Fruit fly (Drosophila melanogaster) whole organism, embryonic: ENCODE data around the gene Pex7.

Source experiments
- Atf-2 ChIP-seq: fragments of 200-800 bp; sonication (Bioruptor generic); optimal IDR thresholded peaks from 2 replicates; lab custom pipeline; 2016; ENCODE audit warnings: missing biosample characterization, missing genetic modification characterization
- Bteb2 ChIP-seq: fragments of 200-800 bp; sonication (Bioruptor generic); optimal IDR thresholded peaks from 2 replicates; lab custom pipeline; 2016; ENCODE audit warnings: missing biosample characterization, missing genetic modification characterization
- CG10979 ChIP-seq: fragments of 200-800 bp; sonication (Bioruptor generic); optimal IDR thresholded peaks from 2 replicates; lab custom pipeline; 2018; ENCODE audit warnings: missing biosample characterization, mild to moderate bottlenecking, missing genetic modification characterization, moderate library complexity
- CG11093 ChIP-seq: fragments of 200-800 bp; sonication (Bioruptor generic); IDR thresholded peaks from 3 replicates; pipeline ENCODE4 v1.3.6; 2022; ENCODE audit warnings: missing biosample characterization, missing genetic modification characterization
- CG11696 ChIP-seq: fragments of 200-800 bp; sonication (Bioruptor generic); IDR thresholded peaks from 2 replicates; pipeline ENCODE4 v1.3.6; 2022; ENCODE audit warnings: missing biosample characterization, missing genetic modification characterization
- CG12071 ChIP-seq: fragments of 200-800 bp; sonication (Bioruptor generic); optimal IDR thresholded peaks from 3 replicates; lab custom pipeline; 2018; ENCODE audit warnings: missing biosample characterization, mild to moderate bottlenecking, missing genetic modification characterization
- CG12155 ChIP-seq: fragments of 200-800 bp; sonication (Bioruptor generic); optimal IDR thresholded peaks from 3 replicates; lab custom pipeline; 2016; ENCODE audit warnings: missing biosample characterization, missing genetic modification characterization
- CG12299 ChIP-seq: fragments of 200-800 bp; sonication (Bioruptor generic); optimal IDR thresholded peaks from 2 replicates; lab custom pipeline; 2018; ENCODE audit warnings: missing biosample characterization, mild to moderate bottlenecking, missing genetic modification characterization
- CG12744 ChIP-seq: fragments of 200-800 bp; sonication (Bioruptor generic); optimal IDR thresholded peaks from 2 replicates; lab custom pipeline; 2016; ENCODE audit warnings: missing biosample characterization, missing genetic modification characterization
- CG32767 ChIP-seq: fragments of 200-800 bp; sonication (Bioruptor generic); IDR thresholded peaks from 2 replicates; pipeline ENCODE4 v1.3.6; 2022; ENCODE audit warnings: missing biosample characterization, missing genetic modification characterization
- CG4820 ChIP-seq: fragments of 200-800 bp; sonication (Bioruptor generic); optimal IDR thresholded peaks from 3 replicates; lab custom pipeline; 2016; ENCODE audit warnings: missing biosample characterization, missing genetic modification characterization
- CG6854 ChIP-seq: fragments of 200-800 bp; sonication (Bioruptor generic); optimal IDR thresholded peaks from 3 replicates; lab custom pipeline; 2017; ENCODE audit warnings: missing biosample characterization, mild to moderate bottlenecking, missing genetic modification characterization
- CG7928 ChIP-seq: fragments of 200-800 bp; sonication (Bioruptor generic); optimal IDR thresholded peaks from 2 replicates; lab custom pipeline; 2017; ENCODE audit warnings: missing biosample characterization, mild to moderate bottlenecking, missing genetic modification characterization
- CG9727 ChIP-seq: fragments of 200-800 bp; sonication (Bioruptor generic); optimal IDR thresholded peaks from 3 replicates; lab custom pipeline; 2017; ENCODE audit warnings: missing biosample characterization, mild to moderate bottlenecking, missing genetic modification characterization
- Chrac-16 ChIP-seq: fragments of 200-800 bp; sonication (Bioruptor generic); optimal IDR thresholded peaks from 3 replicates; lab custom pipeline; 2016; ENCODE audit warnings: missing biosample characterization, missing genetic modification characterization
- CkIIα-i1 ChIP-seq: fragments of 200-800 bp; sonication (Bioruptor generic); IDR thresholded peaks from 2 replicates; pipeline ENCODE4 v1.3.6; 2022; ENCODE audit warnings: missing biosample characterization, missing genetic modification characterization
- Dref ChIP-seq: fragments of 200-800 bp; sonication (Bioruptor generic); IDR thresholded peaks from 2 replicates; pipeline ENCODE4 v1.3.6; 2022; ENCODE audit warnings: missing biosample characterization, missing genetic modification characterization
- HLH4C ChIP-seq: fragments of 200-800 bp; sonication (Bioruptor generic); IDR thresholded peaks from 3 replicates; pipeline ENCODE4 v1.3.6; 2022; ENCODE audit warnings: missing biosample characterization, missing genetic modification characterization; ENCODE audit not compliant: partially characterized antibody
- HmgZ ChIP-seq: fragments of 200-800 bp; sonication (Bioruptor generic); optimal IDR thresholded peaks from 2 replicates; lab custom pipeline; 2018; ENCODE audit warnings: missing biosample characterization, mild to moderate bottlenecking, missing genetic modification characterization
- Hr39 ChIP-seq: fragments of >200 bp; optimal IDR thresholded peaks from 2 replicates; lab custom pipeline; 2017
- Nf-YA ChIP-seq: fragments of 200-800 bp; sonication (Bioruptor generic); IDR thresholded peaks from 2 replicates; pipeline ENCODE4 v1.3.6; 2022; ENCODE audit warnings: missing biosample characterization, missing genetic modification characterization
- Oli ChIP-seq: fragments of 200-800 bp; sonication (Bioruptor generic); optimal IDR thresholded peaks from 2 replicates; lab custom pipeline; 2018; ENCODE audit warnings: missing biosample characterization, mild to moderate bottlenecking, missing genetic modification characterization, moderate library complexity
- Pdp1 ChIP-seq, 2 experiments: fragments of 200-800 bp; sonication (Bioruptor generic); optimal IDR thresholded peaks; 3 replicates each; lab custom pipeline; 2016; ENCODE audit warnings: missing biosample characterization in 2 of 2, missing genetic modification characterization in 2 of 2, mild to moderate bottlenecking in 1 of 2, moderate library complexity in 1 of 2
- Scr ChIP-seq: fragments of 200-800 bp; sonication (Bioruptor generic); IDR thresholded peaks from 2 replicates; pipeline ENCODE4 v1.3.6; 2022; ENCODE audit warnings: missing biosample characterization, missing genetic modification characterization; ENCODE audit not compliant: partially characterized antibody
- Six4 ChIP-seq: fragments of 200-800 bp; sonication (Bioruptor generic); optimal IDR thresholded peaks from 2 replicates; lab custom pipeline; 2016; ENCODE audit warnings: missing biosample characterization, missing genetic modification characterization
- Sox100B ChIP-seq: fragments of 200-800 bp; sonication (Bioruptor generic); optimal IDR thresholded peaks from 3 replicates; lab custom pipeline; 2018; ENCODE audit warnings: missing biosample characterization, mild to moderate bottlenecking, missing genetic modification characterization
- Sox102F ChIP-seq: fragments of 200-800 bp; sonication (Bioruptor generic); optimal IDR thresholded peaks from 2 replicates; lab custom pipeline; 2018; ENCODE audit warnings: missing biosample characterization, mild to moderate bottlenecking, missing genetic modification characterization, moderate library complexity
- Sry-δ ChIP-seq: fragments of 200-800 bp; sonication (Bioruptor generic); optimal IDR thresholded peaks from 2 replicates; lab custom pipeline; 2016; ENCODE audit warnings: missing biosample characterization, missing genetic modification characterization
- aop ChIP-seq: fragments of 200-800 bp; sonication (Bioruptor generic); IDR thresholded peaks from 2 replicates; pipeline ENCODE4 v1.3.6; 2022; ENCODE audit warnings: missing biosample characterization, missing genetic modification characterization
- bsh ChIP-seq, 2 experiments: fragments of 200-800 bp; sonication (Bioruptor generic); optimal IDR thresholded peaks; 2 replicates each; lab custom pipeline; 2017 to 2018; ENCODE audit warnings: mild to moderate bottlenecking in 2 of 2, missing biosample characterization in 2 of 2, missing genetic modification characterization in 2 of 2, moderate library complexity in 1 of 2
- btn ChIP-seq: fragments of 200-800 bp; sonication (Bioruptor generic); optimal IDR thresholded peaks from 2 replicates; lab custom pipeline; 2016; ENCODE audit warnings: missing biosample characterization, missing genetic modification characterization
- chif ChIP-seq, 2 experiments: fragments of 200-800 bp; sonication (Bioruptor generic); optimal IDR thresholded peaks; 3 replicates each; lab custom pipeline; 2016; ENCODE audit warnings: missing biosample characterization in 2 of 2, missing genetic modification characterization in 2 of 2
- dmrt99B ChIP-seq: fragments of 200-800 bp; sonication (Bioruptor generic); optimal IDR thresholded peaks from 2 replicates; lab custom pipeline; 2018; ENCODE audit warnings: missing biosample characterization, mild to moderate bottlenecking, missing genetic modification characterization, moderate library complexity
- emc ChIP-seq: fragments of 200-800 bp; sonication (Bioruptor generic); optimal IDR thresholded peaks from 2 replicates; lab custom pipeline; 2016; ENCODE audit warnings: missing biosample characterization, missing genetic modification characterization
- gcm2 ChIP-seq: fragments of 200-800 bp; sonication (Bioruptor generic); optimal IDR thresholded peaks from 2 replicates; lab custom pipeline; 2016; ENCODE audit warnings: missing biosample characterization, missing genetic modification characterization
- grn ChIP-seq: fragments of 200-800 bp; sonication (Bioruptor generic); optimal IDR thresholded peaks from 3 replicates; lab custom pipeline; 2017; ENCODE audit warnings: missing biosample characterization, missing genetic modification characterization
- hbn ChIP-seq: fragments of 200-800 bp; sonication (Bioruptor generic); IDR thresholded peaks from 2 replicates; pipeline ENCODE4 v1.3.6; 2022; ENCODE audit warnings: missing biosample characterization, missing genetic modification characterization; ENCODE audit not compliant: partially characterized antibody
- lola ChIP-seq, 3 experiments: fragments of >200 bp in 2 of 3; fragments of 200-800 bp in 1 of 3; sonication (Bioruptor generic) in 1 of 3; optimal IDR thresholded peaks; 2 replicates each; lab custom pipeline; 2017 to 2019; ENCODE audit warnings: missing biosample characterization in 3 of 3, missing genetic modification characterization in 3 of 3, mild to moderate bottlenecking in 1 of 3, moderate library complexity in 1 of 3
- nau ChIP-seq: fragments of 200-800 bp; sonication (Bioruptor generic); optimal IDR thresholded peaks from 3 replicates; lab custom pipeline; 2017; ENCODE audit warnings: missing biosample characterization, mild to moderate bottlenecking, missing genetic modification characterization, missing genetic modification reagents
- otp ChIP-seq: fragments of 200-800 bp; sonication (Bioruptor generic); IDR thresholded peaks from 3 replicates; pipeline ENCODE4, ENCODE4 v1.3.6; 2022; ENCODE audit warnings: missing biosample characterization, missing genetic modification characterization
- pho ChIP-seq: fragments of 200-800 bp; sonication (Bioruptor generic); optimal IDR thresholded peaks from 2 replicates; lab custom pipeline; 2016; ENCODE audit warnings: missing biosample characterization, missing genetic modification characterization
- pros ChIP-seq: fragments of 200-800 bp; sonication (Bioruptor generic); optimal IDR thresholded peaks from 3 replicates; lab custom pipeline; 2019; ENCODE audit warnings: missing biosample characterization, mild to moderate bottlenecking, missing genetic modification characterization, moderate library complexity
- pum ChIP-seq: fragments of 200-800 bp; sonication (Bioruptor generic); optimal IDR thresholded peaks from 2 replicates; lab custom pipeline; 2016; ENCODE audit warnings: missing biosample characterization, missing genetic modification characterization
- sens ChIP-seq: fragments of 200-800 bp; sonication (Bioruptor generic); peaks from one replicate; lab custom pipeline; 2016; ENCODE audit warnings: missing biosample characterization, missing genetic modification characterization
- so ChIP-seq: fragments of 200-800 bp; sonication (Bioruptor generic); IDR thresholded peaks from 3 replicates; pipeline ENCODE4 v1.3.6; 2022; ENCODE audit warnings: missing biosample characterization, missing genetic modification characterization
- stwl ChIP-seq: fragments of 200-800 bp; sonication (Bioruptor generic); optimal IDR thresholded peaks from 3 replicates; lab custom pipeline; 2018; ENCODE audit warnings: missing biosample characterization, mild to moderate bottlenecking, missing genetic modification characterization, moderate library complexity
- wdn ChIP-seq: fragments of 200-800 bp; sonication (Bioruptor generic); IDR thresholded peaks from 2 replicates; pipeline ENCODE4 v1.3.6; 2022; ENCODE audit warnings: missing biosample characterization, missing genetic modification characterization

The Pex7 gene

DNA sequence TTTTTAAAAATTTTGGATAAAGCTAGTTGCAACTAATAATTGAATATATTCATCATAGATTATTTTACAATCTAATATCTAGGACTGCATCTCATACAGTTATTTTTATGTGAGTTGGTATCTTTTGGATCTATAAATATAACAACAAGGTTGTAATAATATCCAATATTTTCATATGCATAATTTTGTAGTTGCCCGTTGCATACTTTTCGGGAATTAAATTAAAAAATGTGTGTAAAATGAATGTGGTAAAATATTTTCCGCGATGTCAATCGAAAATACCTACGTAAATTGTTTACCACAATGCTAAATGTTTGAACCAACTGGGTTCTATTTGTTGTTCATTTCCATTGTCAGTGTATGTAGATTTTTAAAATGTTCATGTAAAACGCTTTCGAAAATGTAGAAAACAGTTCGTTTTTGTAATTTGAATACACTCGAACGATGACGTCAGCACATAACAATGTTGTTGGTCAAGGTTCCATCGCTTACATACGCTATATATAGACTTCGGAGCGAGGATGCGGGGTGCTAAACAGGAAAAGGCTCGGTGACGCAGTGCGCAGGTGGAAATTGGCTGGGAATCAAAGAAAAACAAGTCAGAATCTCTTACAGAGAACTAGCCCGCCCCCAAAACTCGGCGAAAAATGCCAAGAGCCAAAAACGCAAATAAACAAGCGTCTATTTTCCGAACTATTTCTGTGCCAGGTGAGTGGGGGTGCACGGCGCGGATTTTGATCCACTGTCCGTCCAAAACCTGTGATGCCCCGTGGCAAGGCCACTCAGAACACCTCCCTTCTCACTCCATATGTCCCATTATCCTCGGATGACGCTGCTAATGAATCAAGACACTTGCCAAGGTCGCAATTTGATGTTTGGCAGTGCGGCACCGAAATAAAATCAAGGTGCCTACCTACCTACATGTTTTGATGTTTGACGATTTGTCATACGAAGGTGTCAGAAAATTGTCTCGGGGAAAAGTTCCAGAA is 18.8 kb upstream of the Pex7 start (continued):
- no peak for TF ChIP-seq CG12299
- TF ChIP-seq Oli (tag; lab: Kevin White, UChicago), result no peak
- no peak for TF ChIP-seq wdn (GFP tag; lab: Robert Waterston, UW)

DNA sequence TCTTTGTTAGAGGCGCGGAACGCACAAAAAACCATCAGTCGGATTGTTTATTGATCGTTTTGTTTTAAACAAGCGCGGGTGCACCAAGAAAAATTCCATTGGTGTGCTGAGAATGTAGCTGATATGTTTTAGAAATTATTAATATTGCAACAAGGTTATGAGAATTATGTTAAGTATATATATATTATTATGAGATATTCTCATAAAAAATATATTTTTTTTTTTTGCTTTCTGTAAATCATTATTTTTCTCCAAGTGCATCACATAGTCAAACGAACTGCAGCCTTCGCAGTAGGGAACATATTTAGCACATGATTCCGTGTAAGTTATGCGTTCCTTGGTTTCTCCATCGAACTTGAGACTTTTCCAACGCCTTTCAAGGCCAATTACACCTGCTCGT is 18.0 kb upstream of the Pex7 start:
- TF ChIP-seq Scr (GFP tag; lab: Robert Waterston, UW), result no peak
- no peak for TF ChIP-seq stwl (tag; lab: Kevin White, UChicago)
- TF ChIP-seq CkIIα-i1 (GFP tag; lab: Robert Waterston, UW), result no peak
- peak; percentile 68 for TF ChIP-seq Sox102F (GFP tag; lab: Kevin White, UChicago)
- no peak for TF ChIP-seq CG12071 (GFP tag; lab: Kevin White, UChicago)
- no peak for TF ChIP-seq aop (GFP tag; lab: Robert Waterston, UW)
- no peak for TF ChIP-seq Chrac-16 (GFP tag; lab: Kevin White, UChicago)
- TF ChIP-seq grn, result no peak
- peak; percentile 65; the same call in 1 of the 3 replicates for TF ChIP-seq CG11093 (GFP tag; lab: Robert Waterston, UW)
- peak; percentile 66 for TF ChIP-seq CG11696
- TF ChIP-seq pho (GFP tag; lab: Kevin White, UChicago), result no peak
- TF ChIP-seq CG12155 (GFP tag; lab: Kevin White, UChicago), result no peak
- TF ChIP-seq sens (GFP tag; lab: Kevin White, UChicago), result peak; percentile 88
- TF ChIP-seq Sry-δ, result no peak
- peak in 1 of 3 experiments; percentile 42 for TF ChIP-seq lola (GFP tag; optimal IDR thresholded peaks at IDR 0.05; lab: Kevin White, UChicago)
- no peak for TF ChIP-seq Hr39 (lab: Kevin White, UChicago)
- peak; percentile 71 for TF ChIP-seq Sox100B (GFP tag; lab: Kevin White, UChicago)
- no peak for TF ChIP-seq nau (GFP tag; lab: Kevin White, UChicago)
- peak in 1 of 2 experiments; percentile 14 for TF ChIP-seq Pdp1 (GFP tag; optimal IDR thresholded peaks at IDR 0.05; lab: Kevin White, UChicago)
- TF ChIP-seq Dref (GFP tag; lab: Robert Waterston, UW), result no peak
- no peak for TF ChIP-seq HLH4C (GFP tag; lab: Robert Waterston, UW)
- TF ChIP-seq CG32767, result 0 out of 2 replicates have a peak, but pooled peaks have one; percentile 44
- TF ChIP-seq btn, result no peak
- no peak for TF ChIP-seq pum
- no peak for TF ChIP-seq chif (GFP tag; optimal IDR thresholded peaks at IDR 0.05; lab: Kevin White, UChicago)
- TF ChIP-seq hbn, result no peak
- TF ChIP-seq CG9727 (GFP tag; lab: Kevin White, UChicago), result peak; percentile 76
- TF ChIP-seq Six4, result peak; percentile 70
- TF ChIP-seq CG10979 (tag; lab: Kevin White, UChicago), result peak; percentile 82
- peak in 1 of 2 experiments; percentile 78 for TF ChIP-seq bsh (GFP tag; optimal IDR thresholded peaks at IDR 0.05; lab: Kevin White, UChicago)
- no peak for TF ChIP-seq CG12744 (GFP tag; lab: Kevin White, UChicago)
- TF ChIP-seq Atf-2 (GFP tag; lab: Kevin White, UChicago), result no peak
- TF ChIP-seq so, result peak; percentile 57; the same call in 1 of the 3 replicates
- no peak for TF ChIP-seq CG6854 (GFP tag; lab: Kevin White, UChicago)
- TF ChIP-seq gcm2 (GFP tag; lab: Kevin White, UChicago), result no peak
- no peak for TF ChIP-seq pros (GFP tag; lab: Kevin White, UChicago)
- no peak for TF ChIP-seq Bteb2 (GFP tag; lab: Kevin White, UChicago)
- no peak for TF ChIP-seq otp
- TF ChIP-seq dmrt99B, result peak; percentile 86
- TF ChIP-seq emc, result no peak
- TF ChIP-seq CG7928 (GFP tag; lab: Kevin White, UChicago), result no peak
- no peak for TF ChIP-seq CG4820 (GFP tag; lab: Kevin White, UChicago)
- peak; percentile 9; the same call in 1 of the 2 replicates for TF ChIP-seq Nf-YA (GFP tag; lab: Robert Waterston, UW)
- no peak for TF ChIP-seq HmgZ (tag; lab: Kevin White, UChicago)
